Worm (Caenorhabditis elegans) whole organism, L4 larva: Measurements from ENCODE around the gene din-1.

ENCODE experiments used
- ceh-44 ChIP-seq: fragments of 200-800 bp; sonication (Bioruptor generic); IDR thresholded peaks from 2 replicates; pipeline ENCODE4 v1.3.6; 2022; ENCODE audit warnings: missing genetic modification reagents, missing genetic modification characterization, missing compliant biosample characterization
- dpl-1 ChIP-seq: fragments of 150-350 bp; optimal IDR thresholded peaks from 2 replicates; lab custom pipeline; 2014; ENCODE audit warnings: missing biosample characterization, missing genetic modification reagents, missing genetic modification characterization
- lsy-2 ChIP-seq, 2 experiments: fragments of 150-350 bp in 1 of 2; sonication (generic microtip) in 1 of 2; optimal IDR thresholded peaks; 2 replicates each; lab custom pipeline; 2014 to 2017; ENCODE audit warnings: missing biosample characterization in 2 of 2, missing genetic modification characterization in 2 of 2
- nhr-76 ChIP-seq: fragments of 150-350 bp; optimal IDR thresholded peaks from 2 replicates; lab custom pipeline; 2014; ENCODE audit warnings: missing biosample characterization, missing genetic modification characterization
- zfp-2 ChIP-seq: sonication (generic microtip); optimal IDR thresholded peaks from 2 replicates; lab custom pipeline; 2016; ENCODE audit warnings: mild to moderate bottlenecking, missing genetic modification characterization, missing compliant biosample characterization

DNA sequence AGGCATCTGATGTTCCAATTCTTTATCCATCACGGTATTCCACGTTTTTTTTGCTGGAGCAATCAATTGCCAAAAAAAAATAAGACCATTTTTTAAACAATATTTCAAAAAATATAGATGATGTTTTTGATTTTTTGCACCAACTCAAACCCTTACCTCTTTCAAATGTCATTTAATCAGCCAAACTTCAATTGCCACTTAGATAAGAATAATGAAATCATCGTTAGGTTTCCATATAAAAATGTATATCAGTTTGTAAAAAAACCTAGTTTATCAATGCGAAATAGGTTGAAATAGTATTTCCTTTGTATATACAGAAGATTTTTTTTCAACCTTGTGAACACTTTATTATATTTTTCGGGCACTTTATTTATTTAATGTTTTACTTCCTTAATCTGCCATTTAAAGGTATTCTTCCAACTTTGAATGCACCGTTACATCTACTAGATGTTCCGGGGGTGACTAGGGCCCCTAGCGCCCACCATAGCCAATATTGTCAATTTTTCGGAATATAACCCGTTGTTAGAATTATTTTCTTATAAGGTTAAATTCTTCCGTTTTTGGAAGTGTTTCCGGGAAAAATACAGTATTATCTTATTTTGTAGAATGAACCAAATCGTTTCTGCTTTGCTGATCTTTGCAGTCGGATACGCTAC lies 64.1 kb downstream of the din-1 start, which contains the start of the genes F54D5.23 and F54D5.4:
- TF ChIP-seq lsy-2 (tag; optimal IDR thresholded peaks at IDR 0.05; lab: Kevin White, UChicago), result no peak
- TF ChIP-seq zfp-2 (tag; lab: Kevin White, UChicago), result no peak
- TF ChIP-seq nhr-76 (tag; lab: Kevin White, UChicago), result no peak
- TF ChIP-seq dpl-1 (GFP tag; lab: Kevin White, UChicago), result no peak
- no peak for TF ChIP-seq ceh-44 (GFP tag; lab: Robert Waterston, UW)
